Worm (Caenorhabditis elegans): ENCODE results near the gene Y57G11C.51.

DNA sequence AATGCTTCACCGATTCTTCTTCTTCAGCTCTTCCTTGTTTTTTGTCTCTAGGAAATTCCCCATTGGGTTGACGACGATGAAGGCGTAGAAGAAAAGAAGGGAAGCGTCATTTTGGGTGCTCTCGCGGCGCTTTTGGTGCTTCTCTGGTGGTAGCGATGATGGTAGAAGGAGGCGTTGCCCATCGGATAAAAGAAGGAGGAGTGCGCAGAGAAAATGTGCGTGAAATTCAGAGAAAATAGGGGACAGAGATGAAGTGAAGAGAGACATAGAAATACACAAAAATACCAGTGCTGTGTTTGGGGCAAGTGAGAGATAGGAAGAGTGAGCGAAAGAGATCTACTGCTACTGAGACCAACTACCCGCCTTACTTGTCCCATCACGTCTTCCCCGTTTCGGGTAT lies 32.5 kb upstream of the Y57G11C.51 start, which contains the start of gene oig-5:
- TF ChIP-seq tbx-11 (GFP tag; IDR thresholded peaks at IDR 0.05) (no peak), ets-7 (tag; optimal IDR thresholded peaks at IDR 0.05) (no peak), ama-1 (optimal IDR thresholded peaks at IDR 0.05) (no peak), flt-1 (GFP tag; IDR thresholded peaks at IDR 0.05) (no peak)

All from whole organism, early embryonic.